Worm (Caenorhabditis elegans): ENCODE results near the gene mps-2.

DNA sequence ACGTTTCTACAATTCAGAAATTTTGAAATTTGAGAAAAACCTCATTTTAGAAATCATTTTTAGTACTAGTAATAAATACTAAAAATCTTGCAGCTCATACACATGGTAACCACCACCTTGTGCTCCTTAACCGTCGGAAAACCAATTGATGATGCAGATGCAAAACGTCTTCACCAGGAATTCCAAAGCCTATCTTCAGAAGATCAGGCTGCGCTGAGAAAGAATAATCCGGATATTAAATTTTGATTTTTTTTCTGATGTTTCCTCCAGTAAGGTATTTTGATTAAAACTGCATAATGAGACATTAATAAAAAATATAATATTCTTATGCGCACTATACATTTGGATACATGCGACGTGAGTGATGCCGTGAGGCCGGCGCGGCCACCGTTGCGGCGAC, 8.8 kb upstream of the mps-2 start:
- TF ChIP-seq snpc-1.2 (GFP tag; IDR thresholded peaks at IDR 0.05) (no peak), unc-39 (tag; optimal IDR thresholded peaks at IDR 0.05) (no peak), nhr-102 (tag; optimal IDR thresholded peaks at IDR 0.05) (no peak), nhr-10 (tag; optimal IDR thresholded peaks at IDR 0.05) (no peak), lin-13 (GFP tag; optimal IDR thresholded peaks at IDR 0.05) (no peak), nhr-48 (tag; optimal IDR thresholded peaks at IDR 0.05) (no peak)

Data from whole organism, L4 larva.